Worm (Caenorhabditis elegans): Measurements from ENCODE around the gene Y51B9A.8.

- TF ChIP-seq rnt-1 (tag; optimal IDR thresholded peaks at IDR 0.05): no peak
- TF ChIP-seq ceh-14 (tag; optimal IDR thresholded peaks at IDR 0.05): no peak
- no peak for TF ChIP-seq hlh-8 (tag; optimal IDR thresholded peaks at IDR 0.05)
- no peak for TF ChIP-seq nfya-1 (tag; optimal IDR thresholded peaks at IDR 0.05)
- TF ChIP-seq C38D4.7 (GFP tag; optimal IDR thresholded peaks at IDR 0.05): no peak
- no peak for TF ChIP-seq ceh-9 (tag; optimal IDR thresholded peaks at IDR 0.05)
- TF ChIP-seq hlh-15 (tag; optimal IDR thresholded peaks at IDR 0.05): no peak
- TF ChIP-seq pqm-1 (tag; optimal IDR thresholded peaks at IDR 0.05): no peak
These were observed 1.2 kb upstream of the Y51B9A.8 start, which contains the start of gene Y51B9A.9 for ce11 chrII:9397496-9397895.

All from whole organism, late embryonic.